Worm (Caenorhabditis elegans): Measurements from ENCODE around the gene C15C7.6.

Gene C15C7.6

ce11 chrX:3126979-3127378, 43.4 kb downstream of the C15C7.6 start, which contains the start of gene spc-1:
TSS of gene spc-1 (minus strand) at chrX:3127079.
- TF ChIP-seq elt-1 (tag; optimal IDR thresholded peaks at IDR 0.05; ENCODE audit: borderline replicate concordance, insufficient read depth) (no peak), bed-3 (GFP tag; optimal IDR thresholded peaks at IDR 0.05) (no peak), mls-2 (tag; optimal IDR thresholded peaks at IDR 0.05) (no peak), elt-3 (tag; optimal IDR thresholded peaks at IDR 0.05) (no peak), unc-120 (tag; optimal IDR thresholded peaks at IDR 0.05; ENCODE audit: poor library complexity, severe bottlenecking) (no peak)

DNA sequence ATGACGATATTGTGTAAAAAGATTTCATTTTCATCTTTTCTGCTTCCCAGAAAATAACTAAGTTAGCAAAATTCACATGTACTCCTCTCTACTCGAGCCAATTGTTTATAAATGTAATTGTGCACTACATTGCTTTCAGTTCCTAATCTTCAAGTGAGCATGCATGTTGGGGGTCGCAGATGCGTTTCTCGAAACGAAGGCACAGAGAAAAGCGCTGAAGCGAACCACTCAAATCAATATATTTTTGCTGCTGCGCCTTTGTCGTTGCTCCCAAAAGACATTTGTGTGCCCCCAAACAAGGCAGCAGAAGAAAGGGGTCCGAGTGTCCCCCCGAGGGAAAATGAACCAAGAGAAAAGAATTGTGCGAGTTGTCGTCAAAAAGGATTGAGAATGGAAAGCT, 44.1 kb downstream of the C15C7.6 start:
- TF ChIP-seq ces-1 (GFP tag; optimal IDR thresholded peaks at IDR 0.05) (peak; percentile 94), bed-3 (GFP tag; optimal IDR thresholded peaks at IDR 0.05) (no peak), lin-13 (tag; optimal IDR thresholded peaks at IDR 0.05) (no peak), ceh-39 (tag; optimal IDR thresholded peaks at IDR 0.05) (no peak)

ce11 chrX:3119606-3120005, 50.8 kb downstream of the C15C7.6 start:
- TF ChIP-seq nhr-2 (tag; optimal IDR thresholded peaks at IDR 0.05) (no peak), nhr-76 (tag; optimal IDR thresholded peaks at IDR 0.05) (no peak), blmp-1 (tag; optimal IDR thresholded peaks at IDR 0.05) (no peak), unc-120 (tag; optimal IDR thresholded peaks at IDR 0.05; ENCODE audit: poor library complexity, severe bottlenecking) (no peak), nhr-12 (tag; optimal IDR thresholded peaks at IDR 0.05) (no peak), mab-5 (tag; optimal IDR thresholded peaks at IDR 0.05) (no peak), flh-1 (GFP tag; optimal IDR thresholded peaks at IDR 0.05) (no peak), elt-1 (tag; optimal IDR thresholded peaks at IDR 0.05; ENCODE audit: borderline replicate concordance, insufficient read depth) (no peak), zip-8 (tag; optimal IDR thresholded peaks at IDR 0.05) (no peak), mls-2 (tag; optimal IDR thresholded peaks at IDR 0.05) (no peak)

DNA sequence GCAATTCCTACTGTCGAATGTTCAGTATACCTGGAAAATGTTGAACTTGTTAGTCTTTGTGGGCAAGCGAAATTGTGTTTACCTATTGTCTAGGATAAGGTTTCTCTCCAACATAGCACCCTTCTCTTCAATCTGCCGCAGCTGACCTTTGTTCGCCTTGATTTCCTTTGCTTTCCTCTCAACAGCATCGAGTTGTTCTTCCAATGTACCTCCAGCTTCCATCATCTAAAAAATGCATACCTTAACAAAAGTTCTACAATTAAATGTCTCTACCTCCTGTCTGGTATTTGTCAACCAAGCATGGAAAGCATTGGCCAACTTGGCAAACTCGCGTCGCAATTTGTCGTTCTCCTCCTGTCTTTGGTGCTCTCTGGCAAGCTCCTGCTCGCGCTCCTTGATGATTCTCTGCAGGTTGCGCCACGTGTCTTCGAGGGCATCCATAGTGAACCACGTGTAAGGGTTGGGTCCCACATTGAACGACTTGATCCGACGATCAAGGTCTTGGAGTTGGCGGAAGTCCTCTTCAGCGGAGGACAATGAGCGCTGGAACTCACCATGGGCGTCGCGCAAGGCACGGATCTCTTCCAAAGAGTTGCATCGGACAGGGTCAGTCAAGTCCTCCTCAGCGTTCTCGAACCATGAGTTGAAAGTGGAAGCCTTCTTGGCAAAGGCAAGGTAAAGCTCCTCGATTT, 51.6 kb downstream of the C15C7.6 start:
- TF ChIP-seq drap-1 (GFP tag; optimal IDR thresholded peaks at IDR 0.05) (no peak), nhr-76 (tag; optimal IDR thresholded peaks at IDR 0.05) (no peak), nhr-2 (tag; optimal IDR thresholded peaks at IDR 0.05) (no peak), mep-1 (tag; optimal IDR thresholded peaks at IDR 0.05) (no peak), flh-1 (GFP tag; optimal IDR thresholded peaks at IDR 0.05) (no peak), nhr-12 (tag; optimal IDR thresholded peaks at IDR 0.05) (no peak), ztf-11 (tag; optimal IDR thresholded peaks at IDR 0.05) (no peak), M03D4.4 (tag; optimal IDR thresholded peaks at IDR 0.05) (no peak), hlh-1 (tag; optimal IDR thresholded peaks at IDR 0.05) (no peak), snpc-4 (tag; optimal IDR thresholded peaks at IDR 0.05) (no peak), mls-2 (tag; optimal IDR thresholded peaks at IDR 0.05) (no peak), ceh-39 (tag; optimal IDR thresholded peaks at IDR 0.05) (no peak), ceh-43 (GFP tag; optimal IDR thresholded peaks at IDR 0.05) (no peak), ham-2 (GFP tag; optimal IDR thresholded peaks at IDR 0.05) (no peak), lsy-2 (tag; optimal IDR thresholded peaks at IDR 0.05) (no peak)

Measured in whole organism, mixed stage, embryonic.